Fruit fly (Drosophila melanogaster) whole organism, embryonic: ENCODE measurements around the gene CG14450.
A peak's percentile ranks its signal among the peaks of the same experiment; 100 is the strongest.

ENCODE experiments used
- C15 ChIP-seq: fragments of 200-800 bp; sonication (Bioruptor generic); IDR thresholded peaks from 3 replicates; pipeline ENCODE4 v1.3.6; 2022; ENCODE audit warnings: missing biosample characterization, missing genetic modification characterization
- CG11085 ChIP-seq: fragments of 200-800 bp; sonication (Bioruptor generic); IDR thresholded peaks from 2 replicates; pipeline ENCODE4 v1.3.6; 2022; ENCODE audit warnings: missing biosample characterization, missing genetic modification characterization
- CG11456 ChIP-seq: fragments of 200-800 bp; sonication (Bioruptor generic); IDR thresholded peaks from 3 replicates; pipeline ENCODE4 v1.3.6; 2022; ENCODE audit warnings: missing biosample characterization, missing genetic modification characterization
- CG11696 ChIP-seq: fragments of 200-800 bp; sonication (Bioruptor generic); IDR thresholded peaks from 2 replicates; pipeline ENCODE4 v1.3.6; 2022; ENCODE audit warnings: missing biosample characterization, missing genetic modification characterization
- CG12236 ChIP-seq: fragments of 200-800 bp; sonication (Bioruptor generic); optimal IDR thresholded peaks from 2 replicates; lab custom pipeline; 2016; ENCODE audit warnings: missing biosample characterization, missing genetic modification characterization
- CG13894 ChIP-seq: fragments of 200-800 bp; sonication (Bioruptor generic); optimal IDR thresholded peaks from 3 replicates; lab custom pipeline; 2018; ENCODE audit warnings: missing biosample characterization, mild to moderate bottlenecking, missing genetic modification characterization, moderate library complexity
- CG15601 ChIP-seq: fragments of 200-800 bp; sonication (Bioruptor generic); optimal IDR thresholded peaks from 3 replicates; lab custom pipeline; 2019; ENCODE audit warnings: missing biosample characterization, mild to moderate bottlenecking, missing genetic modification characterization, moderate library complexity
- CG17359 ChIP-seq: fragments of 200-800 bp; sonication (Bioruptor generic); optimal IDR thresholded peaks from 3 replicates; lab custom pipeline; 2018; ENCODE audit warnings: missing biosample characterization, mild to moderate bottlenecking, missing genetic modification characterization, moderate library complexity
- CG2199 ChIP-seq: fragments of 200-800 bp; sonication (Bioruptor generic); IDR thresholded peaks from 3 replicates; pipeline ENCODE4 v1.3.6; 2022; ENCODE audit warnings: missing biosample characterization, missing genetic modification characterization
- CG2678 ChIP-seq: fragments of 200-800 bp; sonication (Bioruptor generic); optimal IDR thresholded peaks from 3 replicates; lab custom pipeline; 2019; ENCODE audit warnings: missing biosample characterization, mild to moderate bottlenecking, missing genetic modification characterization, moderate library complexity
- CG31388 ChIP-seq: fragments of 200-800 bp; sonication (Bioruptor generic); optimal IDR thresholded peaks from 2 replicates; lab custom pipeline; 2016; ENCODE audit warnings: missing biosample characterization, missing genetic modification characterization
- CG34376 ChIP-seq: fragments of 200-800 bp; sonication (Bioruptor generic); optimal IDR thresholded peaks from 2 replicates; lab custom pipeline; 2018; ENCODE audit warnings: missing biosample characterization, mild to moderate bottlenecking, missing genetic modification characterization
- CG42726 ChIP-seq: fragments of 200-800 bp; sonication (Bioruptor generic); IDR thresholded peaks from 2 replicates; pipeline ENCODE4 v1.3.6; 2022; ENCODE audit warnings: missing biosample characterization, missing genetic modification characterization; ENCODE audit not compliant: partially characterized antibody
- CG8944 ChIP-seq: fragments of 200-800 bp; sonication (Bioruptor generic); optimal IDR thresholded peaks from 3 replicates; lab custom pipeline; 2016; ENCODE audit warnings: missing biosample characterization, missing genetic modification characterization
- CTCF ChIP-seq: fragments of 200-800 bp; sonication (Bioruptor generic); optimal IDR thresholded peaks from 2 replicates; lab custom pipeline; 2017; ENCODE audit warnings: missing biosample characterization, mild to moderate bottlenecking, missing genetic modification characterization, moderate library complexity
- Deaf1 ChIP-seq: fragments of 200-800 bp; optimal IDR thresholded peaks from 3 replicates; lab custom pipeline; 2019; ENCODE audit warnings: missing biosample characterization, mild to moderate bottlenecking, missing genetic modification characterization, moderate library complexity
- Dip2 ChIP-seq: fragments of 200-800 bp; sonication (Bioruptor generic); IDR thresholded peaks from 2 replicates; pipeline ENCODE4 v1.3.6; 2022; ENCODE audit warnings: missing biosample characterization, missing genetic modification characterization
- Elba2 ChIP-seq: fragments of 200-800 bp; sonication (Bioruptor generic); optimal IDR thresholded peaks from 3 replicates; lab custom pipeline; 2016; ENCODE audit warnings: missing biosample characterization, missing genetic modification characterization
- Ets97D ChIP-seq: fragments of 200-800 bp; sonication (Bioruptor generic); optimal IDR thresholded peaks from 3 replicates; lab custom pipeline; 2016; ENCODE audit warnings: missing biosample characterization, missing genetic modification characterization
- H15 ChIP-seq: fragments of 200-800 bp; sonication (Bioruptor generic); IDR thresholded peaks from 3 replicates; pipeline ENCODE4 v1.3.6; 2022; ENCODE audit warnings: missing biosample characterization, missing genetic modification characterization
- HLHmδ ChIP-seq: fragments of 200-800 bp; sonication (Bioruptor generic); optimal IDR thresholded peaks from 2 replicates; lab custom pipeline; 2018; ENCODE audit warnings: missing biosample characterization, mild to moderate bottlenecking, missing genetic modification characterization, moderate library complexity
- HmgZ ChIP-seq: fragments of 200-800 bp; sonication (Bioruptor generic); optimal IDR thresholded peaks from 2 replicates; lab custom pipeline; 2018; ENCODE audit warnings: missing biosample characterization, mild to moderate bottlenecking, missing genetic modification characterization
- Hmr ChIP-seq: fragments of 200-800 bp; sonication (Bioruptor generic); optimal IDR thresholded peaks from 3 replicates; lab custom pipeline; 2017; ENCODE audit warnings: mild to moderate bottlenecking, missing biosample characterization, missing genetic modification reagents, missing genetic modification characterization
- Hsf ChIP-seq: fragments of 200-800 bp; sonication (Bioruptor generic); optimal IDR thresholded peaks from 3 replicates; lab custom pipeline; 2016; ENCODE audit warnings: missing biosample characterization, missing genetic modification characterization
- Jarid2 ChIP-seq: fragments of 200-800 bp; sonication (Bioruptor generic); optimal IDR thresholded peaks from 3 replicates; lab custom pipeline; 2017; ENCODE audit warnings: mild to moderate bottlenecking, missing biosample characterization, missing genetic modification reagents, missing genetic modification characterization
- NC2β ChIP-seq: fragments of 200-800 bp; sonication (Bioruptor generic); optimal IDR thresholded peaks from 2 replicates; lab custom pipeline; 2016; ENCODE audit warnings: missing biosample characterization, missing genetic modification characterization
- NK7.1 ChIP-seq: fragments of 200-800 bp; sonication (Bioruptor generic); optimal IDR thresholded peaks from 3 replicates; lab custom pipeline; 2016; ENCODE audit warnings: missing biosample characterization, missing genetic modification characterization
- TFAM ChIP-seq: fragments of 200-800 bp; sonication (Bioruptor generic); optimal IDR thresholded peaks from 2 replicates; lab custom pipeline; 2017; ENCODE audit warnings: missing biosample characterization, missing genetic modification characterization, inconsistent platforms
- ac ChIP-seq: fragments of 200-800 bp; sonication (Bioruptor generic); optimal IDR thresholded peaks from 3 replicates; lab custom pipeline; 2017; ENCODE audit warnings: missing biosample characterization, mild to moderate bottlenecking, missing genetic modification characterization
- bigmax ChIP-seq: fragments of 200-800 bp; sonication (Bioruptor generic); optimal IDR thresholded peaks from 2 replicates; lab custom pipeline; 2018; ENCODE audit warnings: missing biosample characterization, mild to moderate bottlenecking, missing genetic modification characterization
- cad ChIP-seq: fragments of >200 bp; optimal IDR thresholded peaks from 2 replicates; lab custom pipeline; 2017; ENCODE audit warnings: missing biosample characterization, missing genetic modification characterization
- corto ChIP-seq: fragments of 200-800 bp; sonication (Bioruptor generic); optimal IDR thresholded peaks from 2 replicates; lab custom pipeline; 2016; ENCODE audit warnings: missing biosample characterization, mild to moderate bottlenecking, missing genetic modification characterization, moderate library complexity
- croc ChIP-seq: fragments of 200-800 bp; sonication (Bioruptor generic); conservative IDR thresholded peaks from 3 replicates; pipeline ENCODE4 v1.3.6; 2022; ENCODE audit warnings: missing biosample characterization, missing genetic modification characterization
- dan ChIP-seq: fragments of 200-800 bp; sonication (Bioruptor generic); IDR thresholded peaks from 2 replicates; pipeline ENCODE4 v1.3.6; 2022; ENCODE audit warnings: missing biosample characterization, missing genetic modification characterization
- gcm2 ChIP-seq: fragments of 200-800 bp; sonication (Bioruptor generic); optimal IDR thresholded peaks from 2 replicates; lab custom pipeline; 2016; ENCODE audit warnings: missing biosample characterization, missing genetic modification characterization
- gfzf ChIP-seq: fragments of 200-800 bp; sonication (Bioruptor generic); optimal IDR thresholded peaks from 2 replicates; lab custom pipeline; 2016; ENCODE audit warnings: missing biosample characterization, mild to moderate bottlenecking, missing genetic modification characterization, moderate library complexity
- h ChIP-seq: fragments of >200 bp; optimal IDR thresholded peaks from 2 replicates; lab custom pipeline; 2017
- kah ChIP-seq: fragments of 200-800 bp; sonication (Bioruptor generic); optimal IDR thresholded peaks from 2 replicates; lab custom pipeline; 2018; ENCODE audit warnings: missing biosample characterization, mild to moderate bottlenecking, missing genetic modification characterization
- lbe ChIP-seq: fragments of 200-800 bp; sonication (Bioruptor generic); optimal IDR thresholded peaks from 2 replicates; lab custom pipeline; 2016; ENCODE audit warnings: missing biosample characterization, mild to moderate bottlenecking, missing genetic modification characterization
- mld ChIP-seq: fragments of 200-800 bp; sonication (Bioruptor generic); IDR thresholded peaks from 3 replicates; pipeline ENCODE4 v1.3.6; 2022; ENCODE audit warnings: missing biosample characterization, missing genetic modification characterization; ENCODE audit not compliant: partially characterized antibody
- nerfin-1 ChIP-seq: fragments of 200-800 bp; sonication (Bioruptor generic); optimal IDR thresholded peaks from 3 replicates; lab custom pipeline; 2019; ENCODE audit warnings: missing biosample characterization, mild to moderate bottlenecking, missing genetic modification characterization, moderate library complexity
- onecut ChIP-seq: fragments of 200-800 bp; sonication (Bioruptor generic); IDR thresholded peaks from 2 replicates; pipeline ENCODE4 v1.3.6; 2022; ENCODE audit warnings: missing biosample characterization, missing genetic modification characterization
- org-1 ChIP-seq: fragments of 200-800 bp; sonication (Bioruptor generic); optimal IDR thresholded peaks from 2 replicates; lab custom pipeline; 2017; ENCODE audit warnings: missing biosample characterization, missing genetic modification characterization
- pfk ChIP-seq: fragments of 200-800 bp; sonication (Bioruptor generic); optimal IDR thresholded peaks from 2 replicates; lab custom pipeline; 2018; ENCODE audit warnings: missing biosample characterization, mild to moderate bottlenecking, missing genetic modification characterization, moderate library complexity
- pum ChIP-seq: fragments of 200-800 bp; sonication (Bioruptor generic); optimal IDR thresholded peaks from 2 replicates; lab custom pipeline; 2016; ENCODE audit warnings: missing biosample characterization, missing genetic modification characterization
- stwl ChIP-seq: fragments of 200-800 bp; sonication (Bioruptor generic); optimal IDR thresholded peaks from 3 replicates; lab custom pipeline; 2018; ENCODE audit warnings: missing biosample characterization, mild to moderate bottlenecking, missing genetic modification characterization, moderate library complexity
- trem ChIP-seq: fragments of 200-800 bp; optimal IDR thresholded peaks from 3 replicates; lab custom pipeline; 2019; ENCODE audit warnings: missing biosample characterization, mild to moderate bottlenecking, missing genetic modification characterization, moderate library complexity
- trh ChIP-seq: fragments of 200-800 bp; sonication (Bioruptor generic); optimal IDR thresholded peaks from 2 replicates; lab custom pipeline; 2016; ENCODE audit warnings: missing biosample characterization, missing genetic modification characterization

Gene CG14450

dm6 chr3L:22717137-22717767 lies 10.3 kb downstream of the CG14450 start, which contains the start of the genes ArfGAP3 and CG32452 (continued):
- TF ChIP-seq corto (GFP tag; lab: Kevin White, UChicago) (no peak), lbe (GFP tag; lab: Kevin White, UChicago) (peak; percentile 31), CG11696 (GFP tag; lab: Robert Waterston, UW) (no peak; the same call in 1 of the 2 replicates)

- no peak for TF ChIP-seq C15 (GFP tag; lab: Robert Waterston, UW)
- TF ChIP-seq CTCF = peak; percentile 88
- TF ChIP-seq HLHmδ = no peak
- TF ChIP-seq CG34376 (GFP tag; lab: Kevin White, UChicago) = no peak
- TF ChIP-seq Hsf = no peak
- no peak for TF ChIP-seq CG42726 (GFP tag; lab: Robert Waterston, UW)
- no peak for TF ChIP-seq cad (GFP tag; lab: Kevin White, UChicago)
- no peak for TF ChIP-seq Deaf1 (tag; lab: Kevin White, UChicago)
- TF ChIP-seq CG2678 (tag; lab: Kevin White, UChicago) = no peak
- TF ChIP-seq TFAM (GFP tag; lab: Kevin White, UChicago) = no peak
- TF ChIP-seq NK7.1 = no peak
- no peak for TF ChIP-seq trh (GFP tag; lab: Kevin White, UChicago)
- TF ChIP-seq h (lab: Kevin White, UChicago) = no peak
- TF ChIP-seq bigmax (GFP tag; lab: Kevin White, UChicago) = no peak
- TF ChIP-seq CG12236 (GFP tag; lab: Kevin White, UChicago) = no peak
- TF ChIP-seq HmgZ (tag; lab: Kevin White, UChicago) = no peak
- peak; percentile 12 for TF ChIP-seq stwl (tag; lab: Kevin White, UChicago)
- no peak for TF ChIP-seq dan (GFP tag; lab: Robert Waterston, UW)
- TF ChIP-seq Elba2 (GFP tag; lab: Kevin White, UChicago) = no peak
- TF ChIP-seq CG15601 (tag; lab: Kevin White, UChicago) = peak; percentile 93
- TF ChIP-seq CG31388 (GFP tag; lab: Kevin White, UChicago) = no peak
- no peak for TF ChIP-seq pum
- no peak for TF ChIP-seq org-1 (GFP tag; lab: Kevin White, UChicago)
- no peak for TF ChIP-seq gcm2 (GFP tag; lab: Kevin White, UChicago)
- TF ChIP-seq trem = no peak
- no peak for TF ChIP-seq pfk
- TF ChIP-seq kah = no peak
- TF ChIP-seq CG13894 = no peak
- TF ChIP-seq Dip2 (GFP tag; lab: Robert Waterston, UW) = peak; percentile 61
- TF ChIP-seq, all 482 proteins: peak for 4
Observed at dm6 chr3L:22713605-22714004, 14.0 kb downstream of the CG14450 start.

DNA sequence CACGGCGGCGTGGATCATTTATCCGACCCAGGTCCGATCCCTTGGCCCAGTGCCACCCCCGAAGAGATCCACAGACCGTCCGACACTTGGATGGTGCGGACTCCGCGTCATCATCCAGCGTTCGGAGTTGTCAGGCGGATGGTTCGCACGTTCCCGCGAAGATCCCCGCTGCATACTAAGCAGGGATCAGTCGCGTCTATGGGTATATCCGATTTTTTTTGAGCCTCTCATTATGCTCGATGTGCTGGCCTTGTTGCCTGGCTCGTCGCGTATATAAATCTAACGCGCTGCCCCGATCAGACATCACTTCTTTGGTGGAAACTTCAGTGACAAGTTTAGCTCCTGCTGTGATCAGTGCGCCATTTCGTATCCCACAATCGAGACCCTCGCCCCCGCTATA lies 15.7 kb downstream of the CG14450 start, which contains the start of gene CG11370:
CG11370 (plus strand) TSS at position 301 of the 400 bp plus-strand sequence.
- TF ChIP-seq trh (GFP tag; lab: Kevin White, UChicago) (no peak), CG11456 (GFP tag; lab: Robert Waterston, UW) (0 out of 3 replicates have a peak, but pooled peaks have one; percentile 22)

DNA sequence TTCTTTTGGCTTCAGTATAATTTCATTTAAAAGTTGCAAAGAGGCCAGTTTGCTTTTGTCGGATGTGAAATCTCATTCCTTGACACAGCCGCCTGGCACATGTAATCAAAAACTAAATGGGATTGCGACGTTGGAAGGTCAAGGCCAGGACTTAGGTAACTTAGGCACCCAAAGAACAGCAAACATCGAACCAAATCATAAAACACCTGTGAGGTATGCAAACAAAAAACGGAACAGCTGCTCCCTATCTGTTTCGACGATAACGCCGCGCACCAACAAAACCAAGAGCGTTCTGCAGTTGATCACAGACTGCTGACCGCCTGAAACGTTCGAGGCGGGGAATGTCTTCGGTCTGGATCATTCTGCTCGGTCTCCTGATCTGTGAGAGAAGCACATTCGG lies 28.5 kb downstream of the CG14450 start, which contains the start of gene CG45116:
CG45116 (plus strand) TSS at position 301 of the 400 bp plus-strand sequence.
- TF ChIP-seq Ets97D (GFP tag; lab: Kevin White, UChicago) = no peak
- no peak for TF ChIP-seq onecut
- no peak for TF ChIP-seq gfzf (GFP tag; lab: Kevin White, UChicago)
- no peak for TF ChIP-seq NC2β
- no peak for TF ChIP-seq CG11085 (GFP tag; lab: Robert Waterston, UW)
- no peak for TF ChIP-seq Jarid2
- TF ChIP-seq ac = peak; percentile 37
- TF ChIP-seq H15 (GFP tag; lab: Robert Waterston, UW) = no peak
- no peak for TF ChIP-seq CG17359 (tag; lab: Kevin White, UChicago)
- TF ChIP-seq croc (GFP tag; lab: Robert Waterston, UW) = no peak
- no peak for TF ChIP-seq CG8944
- no peak for TF ChIP-seq mld
- TF ChIP-seq nerfin-1 (tag; lab: Kevin White, UChicago) = no peak
- TF ChIP-seq TFAM (GFP tag; lab: Kevin White, UChicago) = no peak
- no peak for TF ChIP-seq Hmr
- 0 out of 3 replicates have a peak, but pooled peaks have one; percentile 34 for TF ChIP-seq CG2199 (GFP tag; lab: Robert Waterston, UW)
